Fruit fly (Drosophila melanogaster) S2 (cell line): Measurements from ENCODE around the gene rdgA.

ENCODE experiments used
- CG8478 ChIP-seq: fragments of >200 bp; optimal IDR thresholded peaks from 2 replicates; lab custom pipeline; 2018
- CTCF ChIP-seq, 2 experiments: fragments of >200 bp; optimal IDR thresholded peaks; 2 replicates each; lab custom pipeline; 2018

DNA sequence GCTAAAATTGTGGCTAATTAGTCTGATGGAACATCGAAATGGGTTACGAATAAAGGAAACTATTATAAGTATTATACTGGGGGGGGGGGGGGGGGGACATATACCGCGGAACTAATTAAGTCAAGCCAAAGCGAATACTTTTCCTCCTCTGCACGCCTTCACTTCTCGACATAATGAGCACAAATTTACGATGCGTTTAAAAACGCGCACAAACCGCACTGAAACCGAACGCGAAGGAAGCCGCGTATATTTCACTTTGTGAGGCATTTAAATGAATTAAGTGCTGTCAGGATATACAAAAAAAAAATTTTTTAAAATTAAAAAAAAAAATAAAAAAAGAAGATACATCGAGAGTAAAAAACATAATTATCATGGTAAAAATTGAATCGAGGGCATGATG, 51.4 kb downstream of the rdgA start:
- TF ChIP-seq CTCF (optimal IDR thresholded peaks at IDR 0.05; lab: Kevin White, UChicago): no peak
- no peak for TF ChIP-seq CG8478 (lab: Kevin White, UChicago)
